Worm (Caenorhabditis elegans): ENCODE results near the gene ulp-4.

The ulp-4 gene

ce11 chrII:8174148-8174547 lies 44.4 kb downstream of the ulp-4 start:
- TF ChIP-seq C34B4.2 (tag; optimal IDR thresholded peaks at IDR 0.05) (no peak), ceh-82 (tag; optimal IDR thresholded peaks at IDR 0.05) (no peak), egl-13 (tag; optimal IDR thresholded peaks at IDR 0.05) (no peak), dsc-1 (tag; optimal IDR thresholded peaks at IDR 0.05) (no peak), tlp-1 (tag; optimal IDR thresholded peaks at IDR 0.05) (no peak), nhr-28 (tag; optimal IDR thresholded peaks at IDR 0.05) (no peak), unc-98 (GFP tag; IDR thresholded peaks at IDR 0.05) (no peak), snpc-4 (tag; optimal IDR thresholded peaks at IDR 0.05) (no peak), nhr-11 (tag; optimal IDR thresholded peaks at IDR 0.05) (no peak), nhr-85 (tag) (no peak), nhr-84 (tag; optimal IDR thresholded peaks at IDR 0.05) (no peak), ces-1 (GFP tag; optimal IDR thresholded peaks at IDR 0.05) (no peak), elt-2 (tag; optimal IDR thresholded peaks at IDR 0.05) (no peak), C04F5.9 (tag; optimal IDR thresholded peaks at IDR 0.05) (no peak), unc-86 (tag; optimal IDR thresholded peaks at IDR 0.05) (no peak)

- no peak for TF ChIP-seq fos-1 (tag; optimal IDR thresholded peaks at IDR 0.05)
- no peak for TF ChIP-seq alr-1 (tag; optimal IDR thresholded peaks at IDR 0.05; ENCODE audit: borderline replicate concordance)
- TF ChIP-seq elt-2 (tag; optimal IDR thresholded peaks at IDR 0.05), result no peak
- TF ChIP-seq aha-1 (tag; optimal IDR thresholded peaks at IDR 0.05), result no peak
- no peak for TF ChIP-seq jun-1 (tag; optimal IDR thresholded peaks at IDR 0.05)
- no peak for TF ChIP-seq ceh-82 (tag; optimal IDR thresholded peaks at IDR 0.05)
- TF ChIP-seq tbx-2 (tag; optimal IDR thresholded peaks at IDR 0.05), result no peak
- no peak for TF ChIP-seq nhr-84 (tag; optimal IDR thresholded peaks at IDR 0.05)
These were observed 47.3 kb downstream of the ulp-4 start, which contains the start of gene acr-14 for ce11 chrII:8177095-8177494. TSS of gene acr-14 (minus strand) at chrII:8177195.

DNA sequence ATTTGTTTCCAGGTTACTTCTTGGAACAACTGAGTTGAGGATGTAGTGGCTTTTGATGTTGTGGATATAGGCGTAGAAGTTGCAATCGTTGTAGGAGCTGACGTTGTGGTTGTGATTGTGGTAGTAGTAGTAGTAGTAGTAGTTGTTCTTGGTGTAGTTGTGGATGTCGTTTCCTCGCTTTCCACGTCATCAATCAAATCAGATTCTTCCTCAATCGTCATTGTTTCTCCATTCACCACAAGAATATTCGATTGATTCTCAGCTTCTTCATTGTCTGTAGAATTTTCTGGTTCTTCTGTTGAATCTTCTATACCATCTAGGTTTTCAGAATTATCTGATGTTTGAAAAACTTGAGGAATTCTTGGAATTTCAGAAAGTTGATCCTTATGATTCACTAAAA lies 48.9 kb downstream of the ulp-4 start:
- TF ChIP-seq xbp-1 (tag; optimal IDR thresholded peaks at IDR 0.05) (no peak), hpl-2 (GFP tag; optimal IDR thresholded peaks at IDR 0.05) (no peak), ztf-4 (tag; optimal IDR thresholded peaks at IDR 0.05) (no peak), C16A3.4 (tag; optimal IDR thresholded peaks at IDR 0.05) (no peak), dsc-1 (tag; optimal IDR thresholded peaks at IDR 0.05) (no peak), lin-13 (GFP tag; optimal IDR thresholded peaks at IDR 0.05) (no peak), ztf-11 (tag; optimal IDR thresholded peaks at IDR 0.05) (no peak), pax-3 (tag; optimal IDR thresholded peaks at IDR 0.05) (no peak), nhr-84 (tag; optimal IDR thresholded peaks at IDR 0.05) (no peak), hlh-4 (tag; optimal IDR thresholded peaks at IDR 0.05) (no peak), F16B12.6 (tag; optimal IDR thresholded peaks at IDR 0.05) (no peak), grh-1 (GFP tag; IDR thresholded peaks at IDR 0.05) (no peak), egl-27 (tag; optimal IDR thresholded peaks at IDR 0.05) (no peak)

DNA sequence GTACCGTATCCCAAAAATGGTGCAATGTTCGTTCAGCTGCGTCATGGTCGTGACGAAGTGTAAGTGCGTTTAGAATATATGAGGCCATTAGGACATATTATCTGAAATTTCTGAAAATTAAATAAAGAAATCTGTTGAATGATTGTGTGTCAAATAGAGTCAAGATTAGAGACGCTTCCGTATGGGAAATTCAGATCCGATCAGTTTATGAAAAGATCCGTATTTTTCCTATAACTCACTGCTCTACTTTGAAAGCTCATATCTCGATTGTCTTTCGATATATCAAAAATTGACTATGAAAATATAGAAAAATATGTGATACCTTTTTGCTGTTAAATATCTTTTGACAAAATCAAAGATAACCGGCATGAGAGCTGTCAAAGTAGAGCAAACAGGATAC lies 50.5 kb downstream of the ulp-4 start, which contains the start of gene T05C12.4:
Gene T05C12.4, minus strand, starts transcription at position 101 of the 400 bp plus-strand sequence.
- no peak for TF ChIP-seq nhr-12 (tag; optimal IDR thresholded peaks at IDR 0.05)
- no peak for TF ChIP-seq ceh-88 (GFP tag; IDR thresholded peaks at IDR 0.05)
- TF ChIP-seq unc-86 (tag; optimal IDR thresholded peaks at IDR 0.05), result no peak
- no peak for TF ChIP-seq mdl-1 (tag; optimal IDR thresholded peaks at IDR 0.05)
- TF ChIP-seq fos-1 (tag; optimal IDR thresholded peaks at IDR 0.05), result no peak
- TF ChIP-seq nhr-90 (tag; optimal IDR thresholded peaks at IDR 0.05; ENCODE audit: poor library complexity), result no peak
- TF ChIP-seq xbp-1 (tag; optimal IDR thresholded peaks at IDR 0.05), result no peak
- TF ChIP-seq lin-39 (tag; optimal IDR thresholded peaks at IDR 0.05), result no peak
- no peak for TF ChIP-seq nhr-77 (tag; optimal IDR thresholded peaks at IDR 0.05)
- TF ChIP-seq pax-3 (tag; optimal IDR thresholded peaks at IDR 0.05), result no peak
- no peak for TF ChIP-seq nhr-11 (tag; optimal IDR thresholded peaks at IDR 0.05)
- TF ChIP-seq nhr-84 (tag; optimal IDR thresholded peaks at IDR 0.05), result no peak
- TF ChIP-seq alr-1 (tag; optimal IDR thresholded peaks at IDR 0.05; ENCODE audit: borderline replicate concordance), result no peak
- no peak for TF ChIP-seq blmp-1 (tag; optimal IDR thresholded peaks at IDR 0.05)
- TF ChIP-seq snpc-4 (tag; optimal IDR thresholded peaks at IDR 0.05), result no peak
